Worm (Caenorhabditis elegans): ENCODE measurements around the gene dct-16.

DNA sequence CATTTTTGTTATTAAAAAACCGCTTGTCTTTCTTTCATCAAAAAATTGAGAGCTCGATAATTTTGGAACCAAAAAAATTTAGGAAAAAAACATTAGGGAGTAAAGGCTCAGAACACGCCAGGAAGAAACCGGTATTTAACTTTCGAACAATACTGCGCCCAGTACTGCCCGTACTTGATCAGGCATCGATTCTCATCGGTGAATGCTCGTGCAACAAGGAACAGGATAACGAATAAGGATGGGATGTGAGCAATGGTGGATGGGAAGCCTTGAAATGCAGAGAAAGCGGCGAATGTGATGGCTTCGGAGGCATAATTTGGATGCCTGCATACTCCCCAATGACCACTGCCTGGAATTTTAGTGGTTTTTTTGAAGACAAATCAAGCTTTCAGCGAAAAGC is 18.1 kb downstream of the dct-16 start:
- no peak for TF ChIP-seq him-1 (tag; optimal IDR thresholded peaks at IDR 0.05)
- TF ChIP-seq dao-5 (tag; optimal IDR thresholded peaks at IDR 0.05) = no peak
- TF ChIP-seq W03F9.2 (tag; optimal IDR thresholded peaks at IDR 0.05) = no peak

Measured in whole organism, L4/young adult.